Worm (Caenorhabditis elegans): ENCODE results near the gene C04G6.11.

C04G6.11 gene

ce11 chrII:5061794-5062368, 41.8 kb downstream of the C04G6.11 start, which contains the start of gene smc-5:
Gene smc-5 (plus strand): TSS chrII:5062125.
- no peak for TF ChIP-seq ztf-25 (GFP tag; IDR thresholded peaks at IDR 0.05)
- no peak for TF ChIP-seq let-607 (tag; optimal IDR thresholded peaks at IDR 0.05)
- no peak for TF ChIP-seq madf-3 (GFP tag; IDR thresholded peaks at IDR 0.05)
- TF ChIP-seq gei-17 (GFP tag; optimal IDR thresholded peaks at IDR 0.05) = no peak
- no peak for TF ChIP-seq K12H6.12 (tag; optimal IDR thresholded peaks at IDR 0.05)
- peak; percentile 16 for TF ChIP-seq ztf-18 (tag; optimal IDR thresholded peaks at IDR 0.05)
- 0 out of 2 replicates have a peak, but pooled peaks have one; percentile 25 for TF ChIP-seq ekl-4 (GFP tag; IDR thresholded peaks at IDR 0.05)
- TF ChIP-seq attf-3 (GFP tag; conservative IDR thresholded peaks at IDR 0.05) = 0 out of 2 replicates have a peak, but pooled peaks have one; percentile 31
- TF ChIP-seq ama-1 (optimal IDR thresholded peaks at IDR 0.05) = no peak
- no peak for TF ChIP-seq ama-1 (GFP tag; optimal IDR thresholded peaks at IDR 0.05)
- TF ChIP-seq hmg-1.2 (GFP tag; IDR thresholded peaks at IDR 0.05) = peak; percentile 42; the same call in 1 of the 2 replicates
- no peak for TF ChIP-seq rpc-1 (optimal IDR thresholded peaks at IDR 0.05)
- no peak for TF ChIP-seq rpc-1 (tag; optimal IDR thresholded peaks at IDR 0.05)
- TF ChIP-seq sea-2 (GFP tag; IDR thresholded peaks at IDR 0.05) = no peak
- TF ChIP-seq B0336.3 (GFP tag; IDR thresholded peaks at IDR 0.05) = no peak
- no peak for TF ChIP-seq zfh-2 (GFP tag; conservative IDR thresholded peaks at IDR 0.05)
- TF ChIP-seq madf-6 (GFP tag; IDR thresholded peaks at IDR 0.05) = peak; percentile 89
- TF ChIP-seq Y53F4B.3 (GFP tag; IDR thresholded peaks at IDR 0.05) = no peak
- no peak for TF ChIP-seq Y67H2A.10 (GFP tag; conservative IDR thresholded peaks at IDR 0.05)
- TF ChIP-seq chd-7 (tag; optimal IDR thresholded peaks at IDR 0.05) = no peak
- TF ChIP-seq bed-1 (GFP tag; IDR thresholded peaks at IDR 0.05) = no peak
- no peak; the same call in 1 of the 2 replicates for TF ChIP-seq egrh-3 (GFP tag; IDR thresholded peaks at IDR 0.05)
- no peak for TF ChIP-seq nhr-90 (tag; optimal IDR thresholded peaks at IDR 0.05)
- TF ChIP-seq hsf-1 (GFP tag; IDR thresholded peaks at IDR 0.05) = no peak
- TF ChIP-seq ceh-100 (GFP tag; IDR thresholded peaks at IDR 0.05) = peak; percentile 96
- TF ChIP-seq sdz-38 (tag; optimal IDR thresholded peaks at IDR 0.05) = no peak
- no peak for TF ChIP-seq F22D6.2 (tag; optimal IDR thresholded peaks at IDR 0.05)
- TF ChIP-seq snpc-3.4 (tag; optimal IDR thresholded peaks at IDR 0.05) = peak; percentile 66
- TF ChIP-seq ceh-91 (GFP tag; IDR thresholded peaks at IDR 0.05) = peak; percentile 80
- TF ChIP-seq atf-7 (tag; optimal IDR thresholded peaks at IDR 0.05) = no peak
- no peak for TF ChIP-seq ztf-22 (GFP tag; optimal IDR thresholded peaks at IDR 0.05)
- no peak for TF ChIP-seq Y56A3A.18 (GFP tag; IDR thresholded peaks at IDR 0.05)
- no peak for TF ChIP-seq B0035.1 (tag; optimal IDR thresholded peaks at IDR 0.05)
- TF ChIP-seq mxl-1 (tag; optimal IDR thresholded peaks at IDR 0.05) = no peak
- peak; percentile 15 for TF ChIP-seq madf-10 (tag; optimal IDR thresholded peaks at IDR 0.05)
- TF ChIP-seq T07F8.4 (tag; optimal IDR thresholded peaks at IDR 0.05) = no peak
- no peak for TF ChIP-seq K11D2.4 (GFP tag; IDR thresholded peaks at IDR 0.05)
- TF ChIP-seq lag-1 (GFP tag; IDR thresholded peaks at IDR 0.05) = no peak
- TF ChIP-seq ceh-40 (GFP tag; IDR thresholded peaks at IDR 0.05) = no peak
- 0 out of 2 replicates have a peak, but pooled peaks have one; percentile 20 for TF ChIP-seq lin-26 (GFP tag; IDR thresholded peaks at IDR 0.05)
- TF ChIP-seq cebp-1 (GFP tag; IDR thresholded peaks at IDR 0.05) = peak; percentile 63; the same call in 1 of the 2 replicates
- TF ChIP-seq cebp-1 (tag; optimal IDR thresholded peaks at IDR 0.05) = no peak
- no peak for TF ChIP-seq mes-4 (tag; optimal IDR thresholded peaks at IDR 0.05)
- TF ChIP-seq nhr-179 (tag; optimal IDR thresholded peaks at IDR 0.05) = no peak
- no peak for TF ChIP-seq F55B11.4 (tag; optimal IDR thresholded peaks at IDR 0.05; ENCODE audit: borderline replicate concordance, insufficient read depth)
- TF ChIP-seq repo-1 (tag; optimal IDR thresholded peaks at IDR 0.05) = no peak
- TF ChIP-seq hmg-20 (GFP tag; IDR thresholded peaks at IDR 0.05) = no peak
- peak; percentile 88 for TF ChIP-seq F23B12.7 (tag; optimal IDR thresholded peaks at IDR 0.05; ENCODE audit: insufficient read depth)
- TF ChIP-seq ets-4 (GFP tag; optimal IDR thresholded peaks at IDR 0.05) = no peak
- TF ChIP-seq aptf-2 (GFP tag; conservative IDR thresholded peaks at IDR 0.05) = no peak
